Fruit fly (Drosophila melanogaster) whole organism, prepupa: Measurements from ENCODE around the gene CG15696.

Source experiments
- Blimp-1 ChIP-seq: fragments of 200-800 bp; sonication (Bioruptor generic); optimal IDR thresholded peaks from 3 replicates; lab custom pipeline; 2017; ENCODE audit warnings: missing biosample characterization, missing genetic modification characterization, mild to moderate bottlenecking, moderate library complexity, missing genetic modification reagents
- CG10631 ChIP-seq: fragments of 200-800 bp; sonication (Bioruptor generic); optimal IDR thresholded peaks from 2 replicates; lab custom pipeline; 2016; ENCODE audit warnings: missing biosample characterization, missing genetic modification characterization
- CG11294 ChIP-seq: fragments of 200-800 bp; sonication (Bioruptor generic); IDR thresholded peaks from 2 replicates; pipeline ENCODE4 v1.3.6; 2022; ENCODE audit warnings: missing biosample characterization, missing genetic modification characterization
- CG11762 ChIP-seq: fragments of 200-800 bp; sonication (Bioruptor generic); optimal IDR thresholded peaks from 3 replicates; lab custom pipeline; 2016; ENCODE audit warnings: missing biosample characterization, missing genetic modification characterization; ENCODE audit not compliant: insufficient read depth
- CG11902 ChIP-seq: fragments of 200-800 bp; sonication (Bioruptor generic); optimal IDR thresholded peaks from 3 replicates; lab custom pipeline; 2016; ENCODE audit warnings: missing biosample characterization, missing genetic modification characterization
- CG15336 ChIP-seq: fragments of 200-800 bp; sonication (Bioruptor generic); IDR thresholded peaks from 2 replicates; pipeline ENCODE4 v1.3.6; 2022; ENCODE audit warnings: missing biosample characterization, missing genetic modification characterization
- CG1621 ChIP-seq: fragments of 200-800 bp; sonication (Bioruptor generic); optimal IDR thresholded peaks from 3 replicates; lab custom pipeline; 2018; ENCODE audit warnings: missing biosample characterization, mild to moderate bottlenecking, missing genetic modification characterization
- CG3032 ChIP-seq: fragments of 200-800 bp; optimal IDR thresholded peaks from 2 replicates; lab custom pipeline; 2019; ENCODE audit warnings: missing biosample characterization, mild to moderate bottlenecking, missing genetic modification characterization, moderate library complexity
- CG31627 ChIP-seq: fragments of 200-800 bp; sonication (Bioruptor generic); optimal IDR thresholded peaks from 3 replicates; lab custom pipeline; 2016; ENCODE audit warnings: missing biosample characterization, missing genetic modification characterization
- CG4318 ChIP-seq: fragments of 200-800 bp; sonication (Bioruptor generic); optimal IDR thresholded peaks from 3 replicates; lab custom pipeline; 2017; ENCODE audit warnings: missing biosample characterization, mild to moderate bottlenecking, missing genetic modification characterization
- CG6163 ChIP-seq: fragments of 200-800 bp; sonication (Bioruptor generic); IDR thresholded peaks from 3 replicates; pipeline ENCODE4 v1.3.6; 2022; ENCODE audit warnings: missing biosample characterization, missing genetic modification characterization
- CG6854 ChIP-seq: fragments of 200-800 bp; sonication (Bioruptor generic); optimal IDR thresholded peaks from 2 replicates; lab custom pipeline; 2017; ENCODE audit warnings: missing biosample characterization, mild to moderate bottlenecking, missing genetic modification characterization
- CG8119 ChIP-seq: fragments of 200-800 bp; sonication (Bioruptor generic); IDR thresholded peaks from 3 replicates; pipeline ENCODE4 v1.3.6; 2022; ENCODE audit warnings: missing biosample characterization, missing genetic modification characterization
- CG8632 ChIP-seq: fragments of 200-800 bp; sonication (Bioruptor generic); optimal IDR thresholded peaks from 3 replicates; lab custom pipeline; 2016; ENCODE audit warnings: missing biosample characterization, missing genetic modification characterization
- CG9139 ChIP-seq: fragments of 200-800 bp; sonication (Bioruptor generic); optimal IDR thresholded peaks from 3 replicates; lab custom pipeline; 2017; ENCODE audit warnings: missing biosample characterization, mild to moderate bottlenecking, missing genetic modification characterization
- Eip78C ChIP-seq: fragments of 200-800 bp; sonication (Bioruptor generic); peaks from one replicate; lab custom pipeline; 2016; ENCODE audit warnings: missing biosample characterization, missing genetic modification characterization
- Eip93F ChIP-seq: fragments of 200-800 bp; sonication (Bioruptor generic); optimal IDR thresholded peaks from 2 replicates; lab custom pipeline; 2016; ENCODE audit warnings: missing biosample characterization, mild to moderate bottlenecking, missing genetic modification characterization
- Ets21C ChIP-seq: fragments of 200-800 bp; sonication (Bioruptor generic); optimal IDR thresholded peaks from 3 replicates; lab custom pipeline; 2016; ENCODE audit warnings: missing biosample characterization, missing genetic modification characterization
- Ets96B ChIP-seq: fragments of 200-800 bp; optimal IDR thresholded peaks from 2 replicates; lab custom pipeline; 2019; ENCODE audit warnings: missing biosample characterization, mild to moderate bottlenecking, missing genetic modification characterization, moderate library complexity
- Gug ChIP-seq: fragments of 200-800 bp; sonication (Bioruptor generic); IDR thresholded peaks from 2 replicates; pipeline ENCODE4 v1.3.6; 2022; ENCODE audit warnings: missing biosample characterization, missing genetic modification characterization
- Lpt ChIP-seq: fragments of 200-800 bp; sonication (Bioruptor generic); optimal IDR thresholded peaks from 3 replicates; lab custom pipeline; 2016; ENCODE audit warnings: missing biosample characterization, missing genetic modification characterization
- Smox ChIP-seq: fragments of 200-800 bp; sonication (Bioruptor generic); optimal IDR thresholded peaks from 3 replicates; lab custom pipeline; 2016; ENCODE audit warnings: missing biosample characterization, missing genetic modification characterization
- Sox14 ChIP-seq: fragments of 200-800 bp; sonication (Bioruptor generic); optimal IDR thresholded peaks from 3 replicates; lab custom pipeline; 2016; ENCODE audit warnings: missing biosample characterization, missing genetic modification characterization
- achi ChIP-seq: fragments of 200-800 bp; sonication (Bioruptor generic); optimal IDR thresholded peaks from 3 replicates; lab custom pipeline; 2016; ENCODE audit warnings: missing biosample characterization, missing genetic modification characterization
- cyc ChIP-seq: fragments of 200-800 bp; sonication (Bioruptor generic); optimal IDR thresholded peaks from 3 replicates; lab custom pipeline; 2016; ENCODE audit warnings: missing biosample characterization, missing genetic modification characterization
- dac ChIP-seq: fragments of 200-800 bp; sonication (Bioruptor generic); optimal IDR thresholded peaks from 2 replicates; lab custom pipeline; 2017; ENCODE audit warnings: missing biosample characterization, mild to moderate bottlenecking, missing genetic modification characterization
- eg ChIP-seq: fragments of 200-800 bp; sonication (Bioruptor generic); IDR thresholded peaks from 3 replicates; pipeline ENCODE4 v1.3.6; 2022; ENCODE audit warnings: missing biosample characterization, missing genetic modification characterization
- esn ChIP-seq: fragments of 200-800 bp; sonication (Bioruptor generic); optimal IDR thresholded peaks from 2 replicates; lab custom pipeline; 2016; ENCODE audit warnings: missing biosample characterization, mild to moderate bottlenecking, missing genetic modification characterization, moderate library complexity
- fd59A ChIP-seq: fragments of 200-800 bp; sonication (Bioruptor generic); optimal IDR thresholded peaks from 2 replicates; lab custom pipeline; 2017; ENCODE audit warnings: missing biosample characterization, mild to moderate bottlenecking, missing genetic modification characterization, missing genetic modification reagents
- fd85E ChIP-seq: fragments of 200-800 bp; sonication (Bioruptor generic); optimal IDR thresholded peaks from 3 replicates; lab custom pipeline; 2016; ENCODE audit warnings: missing biosample characterization, missing genetic modification characterization
- fkh ChIP-seq: fragments of 200-800 bp; sonication (Bioruptor generic); optimal IDR thresholded peaks from 3 replicates; lab custom pipeline; 2017; ENCODE audit warnings: missing biosample characterization, mild to moderate bottlenecking, missing genetic modification characterization, moderate library complexity
- lz ChIP-seq: fragments of 200-800 bp; sonication (Bioruptor generic); optimal IDR thresholded peaks from 3 replicates; lab custom pipeline; 2016; ENCODE audit warnings: missing biosample characterization, missing genetic modification characterization
- salr ChIP-seq, 2 experiments: fragments of 200-800 bp; sonication (Bioruptor generic); optimal IDR thresholded peaks; 3 replicates each; lab custom pipeline; 2016 to 2018; ENCODE audit warnings: missing biosample characterization in 2 of 2, missing genetic modification characterization in 2 of 2, mild to moderate bottlenecking in 1 of 2
- spab ChIP-seq: fragments of 200-800 bp; sonication (Bioruptor generic); optimal IDR thresholded peaks from 2 replicates; lab custom pipeline; 2017; ENCODE audit warnings: missing biosample characterization, mild to moderate bottlenecking, missing genetic modification characterization, missing genetic modification reagents
- ss ChIP-seq, 2 experiments: fragments of 200-800 bp; sonication (Bioruptor generic); optimal IDR thresholded peaks; 2 replicates in 1 of 2; 3 replicates in 1 of 2; lab custom pipeline; 2017 to 2018; ENCODE audit warnings: mild to moderate bottlenecking in 2 of 2, missing biosample characterization in 2 of 2, missing genetic modification characterization in 2 of 2, moderate library complexity in 1 of 2
- svp ChIP-seq: fragments of 200-800 bp; sonication (Bioruptor generic); peaks from one replicate; lab custom pipeline; 2016; ENCODE audit warnings: missing biosample characterization, missing genetic modification characterization
- topi ChIP-seq: fragments of 200-800 bp; sonication (Bioruptor generic); optimal IDR thresholded peaks from 3 replicates; lab custom pipeline; 2016; ENCODE audit warnings: missing biosample characterization, missing genetic modification characterization
- vri ChIP-seq: fragments of 200-800 bp; sonication (Bioruptor generic); optimal IDR thresholded peaks from 3 replicates; lab custom pipeline; 2016; ENCODE audit warnings: missing biosample characterization, mild to moderate bottlenecking, missing genetic modification characterization

CG15696 gene

DNA sequence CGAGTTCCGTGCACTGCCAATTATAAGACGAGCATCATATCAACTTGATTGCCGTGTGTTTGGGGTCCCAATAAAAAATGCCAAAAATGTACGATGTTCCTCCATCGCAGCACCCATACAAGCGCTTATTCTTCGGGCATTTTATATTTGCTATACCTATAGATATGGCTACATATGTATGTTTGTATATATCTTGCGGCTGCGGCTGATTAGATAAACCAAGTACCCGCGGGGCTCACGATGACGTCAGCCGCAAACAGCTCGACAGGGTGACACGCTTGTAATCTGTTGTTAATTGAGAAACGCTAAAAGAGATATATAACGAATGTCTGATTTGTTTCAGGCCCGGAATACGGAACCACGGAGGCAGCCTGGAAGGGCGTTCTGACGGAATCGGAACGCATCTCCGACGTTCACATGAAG, 9.6 kb upstream of the CG15696 start:
- TF ChIP-seq svp (GFP tag; lab: Kevin White, UChicago) (peak; percentile 58), CG4318 (GFP tag; lab: Kevin White, UChicago) (no peak), CG15336 (GFP tag; lab: Robert Waterston, UW) (no peak), CG11902 (peak; percentile 52), fkh (GFP tag; lab: Kevin White, UChicago) (peak; percentile 57), esn (GFP tag; lab: Kevin White, UChicago) (peak; percentile 4), CG1621 (no peak), vri (GFP tag; lab: Kevin White, UChicago) (peak; percentile 64), Eip78C (GFP tag; lab: Kevin White, UChicago) (peak; percentile 67)
- TF ChIP-seq, all 60 proteins: peak for 6

DNA sequence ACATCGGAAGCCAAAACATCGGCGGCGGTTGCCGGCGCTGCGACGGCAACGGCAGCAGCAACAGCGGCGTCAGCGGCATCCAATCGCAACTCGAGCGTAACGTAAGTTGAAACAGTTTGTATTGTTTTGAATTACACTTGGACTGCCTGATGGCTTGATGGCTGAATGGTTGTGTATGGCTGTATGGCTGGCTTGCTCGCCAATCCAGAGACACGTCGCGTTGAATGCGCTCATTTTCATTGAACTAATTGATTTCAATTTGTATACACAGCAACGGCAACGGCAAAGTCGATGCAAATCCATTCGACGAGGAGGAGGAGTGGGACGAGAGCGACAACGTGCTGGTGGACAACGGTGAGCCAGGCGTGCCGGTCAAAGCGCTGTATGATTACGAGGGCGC, 8.1 kb upstream of the CG15696 start:
- TF ChIP-seq CG6854 (GFP tag; lab: Kevin White, UChicago) (no peak), topi (GFP tag; lab: Kevin White, UChicago) (no peak), eg (GFP tag; lab: Robert Waterston, UW) (0 out of 3 replicates have a peak, but pooled peaks have one; percentile 26), CG3032 (tag; lab: Kevin White, UChicago) (no peak), CG10631 (GFP tag; lab: Kevin White, UChicago) (no peak)

DNA sequence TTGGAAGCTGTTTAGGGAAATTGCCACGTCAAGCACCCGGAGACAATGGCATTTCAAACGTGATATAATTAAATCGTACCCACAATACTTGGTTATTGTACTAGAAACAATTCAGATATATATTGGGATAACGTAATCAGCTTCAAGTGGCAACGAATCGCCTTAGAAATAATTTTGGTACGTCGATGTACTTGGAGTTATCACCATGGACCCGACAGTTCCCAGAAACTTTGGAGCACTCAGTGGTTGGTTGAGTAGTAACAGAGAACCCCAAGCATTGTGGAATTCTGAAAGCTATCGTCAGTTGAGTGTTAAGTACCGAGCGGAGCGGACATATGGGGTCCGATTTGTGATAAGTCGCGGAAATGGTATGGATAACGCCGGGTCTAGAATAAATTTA, 5.0 kb upstream of the CG15696 start, which contains the start of gene CG15695:
CG15695 (plus strand) TSS at position 301 of the 400 bp plus-strand sequence.
- TF ChIP-seq cyc (GFP tag; lab: Kevin White, UChicago): no peak

DNA sequence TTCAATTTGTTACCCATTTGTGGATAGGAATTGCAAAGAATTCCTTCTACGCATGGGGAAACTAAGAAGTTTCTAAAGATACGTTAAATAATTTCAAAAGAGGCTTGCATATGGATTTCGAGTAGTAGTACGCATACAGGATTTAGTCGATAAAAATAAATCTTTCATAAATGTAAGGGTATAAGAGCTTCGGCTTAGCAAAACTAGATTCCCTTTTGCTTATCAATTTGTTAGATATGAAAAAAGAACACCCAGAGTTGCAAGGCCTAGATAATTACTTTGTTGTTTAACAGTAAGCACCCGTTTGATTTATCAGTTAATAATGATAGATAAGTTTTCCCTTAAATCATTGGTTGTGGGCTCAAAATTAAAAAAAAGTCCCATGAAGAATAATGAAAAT, 1.4 kb upstream of the CG15696 start:
- TF ChIP-seq CG9139 (GFP tag; lab: Kevin White, UChicago) (no peak), esn (GFP tag; lab: Kevin White, UChicago) (no peak), Blimp-1 (GFP tag; lab: Kevin White, UChicago) (no peak), Smox (GFP tag; lab: Kevin White, UChicago) (no peak), Gug (GFP tag; lab: Robert Waterston, UW) (no peak), topi (GFP tag; lab: Kevin White, UChicago) (no peak), CG1621 (no peak)
- TF ChIP-seq, all 60 proteins: peak for 0

DNA sequence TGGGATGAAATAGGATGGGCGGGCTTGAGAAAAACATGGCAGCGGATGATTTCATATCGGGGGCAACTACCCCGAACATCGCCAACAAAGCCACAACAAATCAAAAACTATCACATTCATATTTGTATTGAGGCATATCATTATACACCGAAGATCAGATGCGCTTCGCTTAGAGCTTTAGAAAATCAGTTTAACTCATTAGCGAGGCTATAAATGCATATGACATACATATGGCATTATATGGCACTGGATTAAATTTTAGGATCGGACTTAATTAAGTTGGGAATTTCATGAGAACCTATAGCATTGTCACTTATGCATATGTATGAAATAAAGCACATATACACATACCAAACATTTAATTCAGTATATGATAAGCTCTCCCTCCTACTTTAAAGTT, 552 bp upstream of the CG15696 start:
- TF ChIP-seq Smox (GFP tag; lab: Kevin White, UChicago) (no peak), fd85E (GFP tag; lab: Kevin White, UChicago) (no peak), Blimp-1 (GFP tag; lab: Kevin White, UChicago) (no peak), svp (GFP tag; lab: Kevin White, UChicago) (no peak)

DNA sequence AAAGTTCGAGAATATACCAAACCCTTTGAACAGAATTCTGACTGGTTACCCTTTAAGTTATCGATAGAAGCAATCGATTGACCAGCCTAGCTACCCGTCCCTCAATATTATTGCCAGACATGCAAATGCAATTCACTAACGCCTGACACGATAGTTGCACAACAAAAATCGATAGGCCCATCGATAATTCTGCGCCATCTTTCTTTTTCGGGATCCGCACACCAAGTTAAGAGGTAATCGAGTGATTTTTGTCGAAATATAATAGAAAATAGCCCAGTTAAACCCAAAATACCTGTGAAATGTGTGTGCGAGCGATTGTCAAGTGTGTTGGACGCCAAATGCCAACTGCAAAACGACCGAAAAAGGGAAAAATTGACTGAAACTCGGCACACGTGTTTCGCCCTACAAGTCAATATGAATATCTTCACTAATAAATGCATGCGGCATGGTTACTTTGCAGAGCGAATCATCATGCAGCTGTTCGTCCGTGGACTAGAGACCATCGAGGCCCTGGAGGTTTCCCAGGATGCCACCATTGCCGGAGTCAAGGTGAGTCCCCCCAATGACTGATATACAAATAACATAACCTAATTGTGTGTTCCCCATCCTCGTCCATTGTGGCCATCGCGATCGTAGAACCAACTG, 3.6 kb downstream of the CG15696 start, which contains the start of gene RpS30:
RpS30 (plus strand) TSS at position 122 of the 645 bp plus-strand sequence.
- TF ChIP-seq esn (GFP tag; lab: Kevin White, UChicago) (peak; percentile 43), CG3032 (tag; lab: Kevin White, UChicago) (peak; percentile 30), Smox (GFP tag; lab: Kevin White, UChicago) (peak; percentile 0), CG31627 (GFP tag; lab: Kevin White, UChicago) (peak; percentile 11), salr (GFP tag; optimal IDR thresholded peaks at IDR 0.05; lab: Kevin White, UChicago) (no peak), lz (GFP tag; lab: Kevin White, UChicago) (peak; percentile 44), spab (GFP tag; lab: Kevin White, UChicago) (no peak), Eip78C (GFP tag; lab: Kevin White, UChicago) (peak; percentile 18), Sox14 (GFP tag; lab: Kevin White, UChicago) (no peak), Ets96B (tag; lab: Kevin White, UChicago) (no peak)
- TF ChIP-seq, all 60 proteins: peak for 6

DNA sequence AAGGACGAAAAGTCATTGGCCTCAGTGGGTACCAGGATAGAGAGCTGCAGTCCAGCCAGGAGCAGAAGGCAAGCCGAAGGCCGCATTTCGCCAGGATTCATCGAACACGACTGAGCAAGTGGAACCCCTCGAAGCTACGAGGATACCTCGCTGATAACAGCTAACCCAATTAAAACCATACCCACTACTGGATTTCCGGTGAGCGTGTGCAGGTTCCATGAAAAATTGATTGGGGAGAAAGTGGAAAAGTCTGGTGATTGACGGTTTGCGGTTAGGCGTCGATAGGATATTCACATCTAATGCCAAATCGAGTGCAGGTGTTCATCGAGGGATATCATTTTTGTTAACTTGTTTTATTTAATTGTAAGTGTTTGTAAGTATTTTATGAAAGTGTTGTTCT, 13.0 kb downstream of the CG15696 start, which contains the start of gene Ir93a:
Ir93a (minus strand) TSS at position 101 of the 400 bp plus-strand sequence.
- no peak for TF ChIP-seq ss (GFP tag; optimal IDR thresholded peaks at IDR 0.05; lab: Kevin White, UChicago)
- no peak for TF ChIP-seq Ets21C (GFP tag; lab: Kevin White, UChicago)
- no peak for TF ChIP-seq Eip93F
- TF ChIP-seq CG11294 (GFP tag; lab: Robert Waterston, UW): no peak
- no peak for TF ChIP-seq achi (GFP tag; lab: Kevin White, UChicago)
- TF ChIP-seq dac (GFP tag; lab: Kevin White, UChicago): no peak
- no peak for TF ChIP-seq CG8632 (GFP tag; lab: Kevin White, UChicago)
- no peak for TF ChIP-seq Lpt (GFP tag; lab: Kevin White, UChicago)
- no peak for TF ChIP-seq fd59A (GFP tag; lab: Kevin White, UChicago)
- TF ChIP-seq CG6163 (GFP tag; lab: Robert Waterston, UW): no peak
- TF ChIP-seq CG8119 (GFP tag; lab: Robert Waterston, UW): no peak
- TF ChIP-seq CG11762: no peak
- TF ChIP-seq Gug (GFP tag; lab: Robert Waterston, UW): no peak
- no peak for TF ChIP-seq salr (GFP tag; optimal IDR thresholded peaks at IDR 0.05; lab: Kevin White, UChicago)
